Comparison of ENCODE assay signal across 4 fruit fly cellular contexts in the genomic region with DNA sequence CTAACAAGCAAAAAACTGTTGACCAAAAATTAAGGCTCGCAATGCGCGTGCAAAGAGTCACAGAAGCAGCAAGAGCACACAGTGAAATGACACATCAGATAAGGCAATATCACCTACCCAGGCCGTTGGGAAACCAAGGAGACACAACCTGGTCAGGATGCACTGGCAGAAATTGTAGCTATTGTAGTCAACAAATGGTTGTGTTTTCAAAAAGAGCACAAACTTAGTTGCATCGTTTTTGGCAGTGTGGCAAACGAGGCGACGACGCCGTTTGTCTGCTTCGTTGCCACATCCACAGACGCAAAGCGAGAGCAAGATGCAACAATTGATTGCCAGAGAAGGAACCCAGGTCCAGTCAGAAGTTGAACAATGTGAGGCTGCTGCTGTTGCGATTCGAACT.
TF ChIP-seq lines count a peak whose summit lies in the region.

No protein-coding gene starts in this region.

- no peak for TF ChIP-seq CTCF in whole organism, embryonic (GFP tag; optimal IDR thresholded peaks at IDR 0.05; lab: Kevin White, UChicago)

TF ChIP-seq in whole organism, embryonic, 481 proteins besides CTCF, POLR2A, EP300 and RAD21 (continues in another document):
- TF ChIP-seq scrt (GFP tag; optimal IDR thresholded peaks at IDR 0.05; lab: Kevin White, UChicago) (no peak), BEAF-32 (GFP tag; optimal IDR thresholded peaks at IDR 0.05; lab: Kevin White, UChicago) (no peak), CG3847 (GFP tag; IDR thresholded peaks at IDR 0.05; lab: Robert Waterston, UW) (no peak), fu2 (GFP tag; optimal IDR thresholded peaks at IDR 0.05; lab: Kevin White, UChicago) (no peak), CG11504 (tag; optimal IDR thresholded peaks at IDR 0.05; lab: Kevin White, UChicago) (no peak), pzg (GFP tag; optimal IDR thresholded peaks at IDR 0.05; lab: Kevin White, UChicago) (no peak), CG16863 (GFP tag; optimal IDR thresholded peaks at IDR 0.05; lab: Kevin White, UChicago) (no peak), CG7963 (GFP tag; IDR thresholded peaks at IDR 0.05; lab: Robert Waterston, UW; ENCODE audit: partially characterized antibody) (no peak), CG4424 (GFP tag; optimal IDR thresholded peaks at IDR 0.05; lab: Kevin White, UChicago) (no peak), CG16815 (GFP tag; optimal IDR thresholded peaks at IDR 0.05; lab: Kevin White, UChicago) (no peak), CG32532 (GFP tag; IDR thresholded peaks at IDR 0.05; lab: Robert Waterston, UW) (0 out of 2 replicates have a peak, but pooled peaks have one; percentile 23), CG9609 (GFP tag; optimal IDR thresholded peaks at IDR 0.05; lab: Kevin White, UChicago) (no peak), ewg (GFP tag; optimal IDR thresholded peaks at IDR 0.05; lab: Kevin White, UChicago) (no peak), zf30C (GFP tag; optimal IDR thresholded peaks at IDR 0.05; lab: Kevin White, UChicago) (peak; percentile 42), ind (GFP tag; optimal IDR thresholded peaks at IDR 0.05; lab: Kevin White, UChicago) (no peak), sens (GFP tag; lab: Kevin White, UChicago) (no peak), Hsf (GFP tag; optimal IDR thresholded peaks at IDR 0.05; lab: Kevin White, UChicago) (no peak), oc (tag; optimal IDR thresholded peaks at IDR 0.05; lab: Kevin White, UChicago) (no peak), CG31224 (GFP tag; IDR thresholded peaks at IDR 0.05; lab: Robert Waterston, UW) (0 out of 2 replicates have a peak, but pooled peaks have one; percentile 12), CG11093 (GFP tag; IDR thresholded peaks at IDR 0.05; lab: Robert Waterston, UW) (no peak), lbe (GFP tag; optimal IDR thresholded peaks at IDR 0.05; lab: Kevin White, UChicago) (peak; percentile 75), Kr (GFP tag; optimal IDR thresholded peaks at IDR 0.05; lab: Kevin White, UChicago) (no peak)

TF ChIP-seq in whole organism, prepupa, 60 proteins besides CTCF, POLR2A, EP300 and RAD21 (continues in another document):
- TF ChIP-seq Gug (GFP tag; IDR thresholded peaks at IDR 0.05; lab: Robert Waterston, UW) (no peak), Sox14 (GFP tag; optimal IDR thresholded peaks at IDR 0.05; lab: Kevin White, UChicago) (peak; percentile 61), Hr39 (GFP tag; optimal IDR thresholded peaks at IDR 0.05; lab: Kevin White, UChicago) (peak; percentile 70), spab (GFP tag; optimal IDR thresholded peaks at IDR 0.05; lab: Kevin White, UChicago) (peak; percentile 22), CG6792 (GFP tag; optimal IDR thresholded peaks at IDR 0.05; lab: Kevin White, UChicago) (peak; percentile 69), Hr38 (GFP tag; optimal IDR thresholded peaks at IDR 0.05; lab: Kevin White, UChicago) (no peak), acj6 (GFP tag; optimal IDR thresholded peaks at IDR 0.05; lab: Kevin White, UChicago) (peak; percentile 57), CG34406 (GFP tag; optimal IDR thresholded peaks at IDR 0.05; lab: Kevin White, UChicago) (peak; percentile 36), Eip78C (GFP tag; lab: Kevin White, UChicago) (peak; percentile 84), Lpt (GFP tag; optimal IDR thresholded peaks at IDR 0.05; lab: Kevin White, UChicago) (peak; percentile 50), CG6163 (GFP tag; IDR thresholded peaks at IDR 0.05; lab: Robert Waterston, UW) (peak; percentile 84), net (GFP tag; optimal IDR thresholded peaks at IDR 0.05; lab: Kevin White, UChicago) (peak; percentile 20), ss (GFP tag; optimal IDR thresholded peaks at IDR 0.05; lab: Kevin White, UChicago) (peak; percentile 46 to 61), CG3919 (GFP tag; optimal IDR thresholded peaks at IDR 0.05; lab: Kevin White, UChicago) (peak; percentile 76), CG1621 (tag; optimal IDR thresholded peaks at IDR 0.05; lab: Kevin White, UChicago) (peak; percentile 32), dsx (GFP tag; optimal IDR thresholded peaks at IDR 0.05; lab: Kevin White, UChicago; ENCODE audit: poor library complexity, severe bottlenecking) (peak; percentile 61), CG10631 (GFP tag; optimal IDR thresholded peaks at IDR 0.05; lab: Kevin White, UChicago) (peak; percentile 58), fd85E (GFP tag; optimal IDR thresholded peaks at IDR 0.05; lab: Kevin White, UChicago) (no peak), Eip93F (GFP tag; optimal IDR thresholded peaks at IDR 0.05; lab: Kevin White, UChicago) (no peak), CG8119 (GFP tag; IDR thresholded peaks at IDR 0.05; lab: Robert Waterston, UW) (peak; percentile 38; the same call in 1 of the 3 replicates), salr (GFP tag; optimal IDR thresholded peaks at IDR 0.05; lab: Kevin White, UChicago) (peak in 1 of 2 experiments; percentile 12), CG10669 (GFP tag; optimal IDR thresholded peaks at IDR 0.05; lab: Kevin White, UChicago) (peak; percentile 42)

TF ChIP-seq in whole organism, pupa, 21 proteins besides CTCF, POLR2A, EP300 and RAD21:
- TF ChIP-seq CG12605 (GFP tag; IDR thresholded peaks at IDR 0.05; lab: Robert Waterston, UW) (no peak), CG13204 (GFP tag; optimal IDR thresholded peaks at IDR 0.05; lab: Kevin White, UChicago) (peak; percentile 37), Pif1B (GFP tag; optimal IDR thresholded peaks at IDR 0.05; lab: Kevin White, UChicago) (peak; percentile 40), rn (GFP tag; IDR thresholded peaks at IDR 0.05; lab: Robert Waterston, UW) (0 out of 2 replicates have a peak, but pooled peaks have one; percentile 16), D1 (tag; optimal IDR thresholded peaks at IDR 0.05; lab: Kevin White, UChicago) (no peak), Snoo (tag; optimal IDR thresholded peaks at IDR 0.05; lab: Kevin White, UChicago) (peak; percentile 59), CG9948 (tag; optimal IDR thresholded peaks at IDR 0.05; lab: Kevin White, UChicago) (peak; percentile 16), CG17806 (tag; optimal IDR thresholded peaks at IDR 0.05; lab: Kevin White, UChicago) (peak; percentile 46), Pif1A (GFP tag; optimal IDR thresholded peaks at IDR 0.05; lab: Kevin White, UChicago) (peak; percentile 68), CG32121 (GFP tag; IDR thresholded peaks at IDR 0.05; lab: Robert Waterston, UW) (no peak), gl (tag; optimal IDR thresholded peaks at IDR 0.05; lab: Kevin White, UChicago) (peak; percentile 20), CG34367 (tag; optimal IDR thresholded peaks at IDR 0.05; lab: Kevin White, UChicago) (peak; percentile 10), CG15710 (tag; optimal IDR thresholded peaks at IDR 0.05; lab: Kevin White, UChicago) (peak; percentile 56), CG10348 (GFP tag; IDR thresholded peaks at IDR 0.05; lab: Robert Waterston, UW) (no peak), EcR (GFP tag; optimal IDR thresholded peaks at IDR 0.05; lab: Kevin White, UChicago) (peak; percentile 52), Ets98B (GFP tag; IDR thresholded peaks at IDR 0.05; lab: Robert Waterston, UW) (peak; percentile 47; the same call in 1 of the 2 replicates), CG4496 (GFP tag; IDR thresholded peaks at IDR 0.05; lab: Robert Waterston, UW) (peak; percentile 79), fd96Ca (GFP tag; IDR thresholded peaks at IDR 0.05; lab: Robert Waterston, UW) (peak; percentile 67; the same call in 1 of the 3 replicates), CG8159 (tag; optimal IDR thresholded peaks at IDR 0.05; lab: Kevin White, UChicago) (peak; percentile 51), CG8301 (tag; optimal IDR thresholded peaks at IDR 0.05; lab: Kevin White, UChicago) (peak; percentile 48), CG14655 (GFP tag; optimal IDR thresholded peaks at IDR 0.05; lab: Kevin White, UChicago) (peak; percentile 61)
TF ChIP-seq in whole organism, pupa: peak in this region for 17.

TF ChIP-seq in whole organism, wandering third instar larva, 38 proteins besides CTCF, POLR2A, EP300 and RAD21 (continues in another document):
- TF ChIP-seq Dif (GFP tag; optimal IDR thresholded peaks at IDR 0.05; lab: Kevin White, UChicago; ENCODE audit: partially characterized antibody) (no peak), sv (GFP tag; optimal IDR thresholded peaks at IDR 0.05; lab: Kevin White, UChicago) (no peak), rgr (GFP tag; optimal IDR thresholded peaks at IDR 0.05; lab: Kevin White, UChicago) (peak; percentile 67), usp (GFP tag; optimal IDR thresholded peaks at IDR 0.05; lab: Kevin White, UChicago) (no peak), Dfd (GFP tag; optimal IDR thresholded peaks at IDR 0.05; lab: Kevin White, UChicago) (no peak), GATAd (GFP tag; optimal IDR thresholded peaks at IDR 0.05; lab: Kevin White, UChicago) (no peak), dmrt93B (GFP tag; optimal IDR thresholded peaks at IDR 0.05; lab: Kevin White, UChicago) (peak; percentile 18), Hnf4 (GFP tag; optimal IDR thresholded peaks at IDR 0.05; lab: Kevin White, UChicago) (peak; percentile 75), Hr78 (GFP tag; optimal IDR thresholded peaks at IDR 0.05; lab: Kevin White, UChicago) (no peak), pan (optimal IDR thresholded peaks at IDR 0.05; lab: Kevin White, UChicago) (no peak), woc (GFP tag; optimal IDR thresholded peaks at IDR 0.05; lab: Kevin White, UChicago) (peak; percentile 87), ey (GFP tag; optimal IDR thresholded peaks at IDR 0.05; lab: Kevin White, UChicago) (peak; percentile 73), Rel (GFP tag; optimal IDR thresholded peaks at IDR 0.05; lab: Kevin White, UChicago) (no peak), Rel (tag; optimal IDR thresholded peaks at IDR 0.05; lab: Kevin White, UChicago) (peak; percentile 36), HLH106 (tag; optimal IDR thresholded peaks at IDR 0.05; lab: Kevin White, UChicago) (peak; percentile 71), Mio (GFP tag; optimal IDR thresholded peaks at IDR 0.05; lab: Kevin White, UChicago) (no peak), lola (GFP tag; optimal IDR thresholded peaks at IDR 0.05; lab: Kevin White, UChicago) (no peak), jim (GFP tag; optimal IDR thresholded peaks at IDR 0.05; lab: Kevin White, UChicago) (no peak), Sp1 (GFP tag; optimal IDR thresholded peaks at IDR 0.05; lab: Kevin White, UChicago) (peak; percentile 71), Hr83 (GFP tag; optimal IDR thresholded peaks at IDR 0.05; lab: Kevin White, UChicago; ENCODE audit: poor library complexity, severe bottlenecking) (peak; percentile 41), N (GFP tag; optimal IDR thresholded peaks at IDR 0.05; lab: Kevin White, UChicago) (no peak), foxo (GFP tag; optimal IDR thresholded peaks at IDR 0.05; lab: Kevin White, UChicago) (peak in 1 of 2 experiments; percentile 80), brk (GFP tag; optimal IDR thresholded peaks at IDR 0.05; lab: Kevin White, UChicago) (peak; percentile 62), CG9705 (GFP tag; optimal IDR thresholded peaks at IDR 0.05; lab: Kevin White, UChicago) (peak; percentile 61), Abd-B (GFP tag; optimal IDR thresholded peaks at IDR 0.05; lab: Kevin White, UChicago) (no peak), sage (GFP tag; optimal IDR thresholded peaks at IDR 0.05; lab: Kevin White, UChicago) (no peak), psq (GFP tag; optimal IDR thresholded peaks at IDR 0.05; lab: Kevin White, UChicago) (peak; percentile 75), CG32264 (GFP tag; optimal IDR thresholded peaks at IDR 0.05; lab: Kevin White, UChicago) (peak; percentile 32), fru (GFP tag; optimal IDR thresholded peaks at IDR 0.05; lab: Kevin White, UChicago) (peak; percentile 81)
